Worm (Caenorhabditis elegans): Measurements from ENCODE around the gene slrp-1.

slrp-1 gene

DNA sequence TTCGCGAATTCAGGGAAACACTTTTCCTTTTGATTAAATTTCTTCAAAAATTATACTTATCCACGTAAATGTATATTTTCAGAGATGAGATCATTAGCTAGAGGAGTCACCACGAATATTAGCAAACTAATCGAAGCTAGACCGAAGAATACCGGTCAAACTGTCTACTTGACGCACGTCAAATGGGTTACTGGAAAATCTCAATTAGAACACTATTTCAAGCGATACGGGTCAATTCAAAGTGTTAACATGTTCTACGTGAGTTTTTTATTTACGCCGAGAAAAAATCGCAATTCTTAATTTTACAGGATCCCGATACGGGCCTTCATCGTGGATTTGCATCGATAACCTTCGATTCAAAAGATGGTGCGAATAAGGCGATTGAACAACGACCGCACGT is at the start of gene slrp-1:
slrp-1 (plus strand) TSS at position 83 of the 400 bp plus-strand sequence.
- TF ChIP-seq unc-62 (GFP tag; optimal IDR thresholded peaks at IDR 0.05) = no peak

DNA sequence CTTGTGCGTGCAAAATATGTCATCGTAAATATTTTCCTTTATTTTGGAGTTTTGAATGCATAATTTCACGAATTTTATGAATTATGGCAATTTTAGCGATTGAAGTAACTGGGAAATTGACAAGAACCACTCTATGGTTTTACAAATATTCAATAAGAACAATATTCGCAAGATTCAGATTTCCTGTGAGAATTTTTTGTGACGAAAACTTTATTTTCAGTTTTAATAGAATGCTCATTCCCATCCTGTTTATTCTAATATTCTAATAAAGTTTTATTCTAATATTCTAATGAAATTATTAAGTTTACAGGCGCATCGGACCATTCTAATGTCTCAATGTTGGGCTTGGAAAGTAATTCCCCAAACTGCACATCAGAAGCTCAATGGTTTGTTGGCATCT is 42.5 kb upstream of the slrp-1 start, which contains the start of gene R11G10.3:
R11G10.3 (plus strand) TSS at position 301 of the 400 bp plus-strand sequence.
- no peak for TF ChIP-seq unc-62 (GFP tag; optimal IDR thresholded peaks at IDR 0.05)

DNA sequence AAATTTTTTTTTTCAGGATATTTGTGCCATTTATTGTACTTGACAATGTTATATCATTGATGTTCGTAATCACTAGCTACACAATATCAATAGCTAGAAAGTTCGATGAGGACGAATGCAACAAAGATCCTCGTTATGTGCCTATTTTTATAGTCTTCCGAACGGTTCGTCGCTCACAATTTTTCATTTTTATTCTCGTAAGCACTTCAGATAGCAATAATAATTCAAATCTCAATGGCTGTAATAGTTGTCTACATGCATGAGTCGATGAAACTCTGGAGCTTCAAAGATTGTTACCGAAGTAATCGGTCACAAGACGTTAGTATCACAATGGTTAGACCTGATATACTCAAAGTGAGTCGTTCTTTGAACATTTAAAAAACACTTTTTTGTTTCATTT is 36.5 kb upstream of the slrp-1 start:
- TF ChIP-seq unc-62 (GFP tag; optimal IDR thresholded peaks at IDR 0.05) = no peak

DNA sequence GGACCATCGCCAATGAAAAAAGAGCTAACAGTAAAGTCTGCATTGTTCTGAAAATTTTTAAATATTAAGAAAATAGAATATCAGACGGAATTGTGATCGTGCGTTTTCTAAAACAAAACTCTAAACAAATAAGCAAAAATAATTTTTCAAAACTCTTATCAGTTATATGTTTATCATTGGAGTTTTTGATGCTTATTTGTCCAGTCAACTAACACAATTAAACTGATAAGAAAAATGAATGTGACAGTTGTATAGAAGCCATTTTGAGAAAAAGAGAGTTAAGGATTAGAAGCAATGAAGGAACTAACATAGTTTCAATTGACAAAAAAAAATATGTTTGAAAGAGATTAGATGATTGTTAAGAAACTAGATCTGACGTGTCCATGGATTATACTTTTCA is 35.0 kb upstream of the slrp-1 start, which contains the start of gene ttr-44:
ttr-44 (minus strand) TSS at position 47 of the 400 bp plus-strand sequence.
- TF ChIP-seq unc-62 (GFP tag; optimal IDR thresholded peaks at IDR 0.05) = no peak

DNA sequence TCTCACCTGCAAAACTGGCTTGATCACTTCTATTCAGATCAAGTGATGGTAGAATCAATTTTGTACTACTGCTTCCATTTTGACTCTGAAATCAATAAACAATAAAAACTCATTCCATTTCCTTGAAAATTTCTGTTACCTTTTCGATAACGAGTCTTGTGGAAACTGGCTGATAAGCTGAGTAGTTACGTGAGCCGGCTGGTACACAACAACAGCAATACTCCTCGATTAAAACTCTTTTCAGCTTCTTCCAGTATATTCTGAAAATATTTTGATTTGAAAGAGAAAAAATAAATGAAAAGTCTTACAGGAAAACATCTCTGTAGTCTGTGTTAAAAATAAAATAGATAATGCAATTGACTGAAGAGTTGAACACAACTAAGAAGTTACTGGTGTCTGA is 33.2 kb upstream of the slrp-1 start:
- no peak for TF ChIP-seq unc-62 (GFP tag; optimal IDR thresholded peaks at IDR 0.05)

DNA sequence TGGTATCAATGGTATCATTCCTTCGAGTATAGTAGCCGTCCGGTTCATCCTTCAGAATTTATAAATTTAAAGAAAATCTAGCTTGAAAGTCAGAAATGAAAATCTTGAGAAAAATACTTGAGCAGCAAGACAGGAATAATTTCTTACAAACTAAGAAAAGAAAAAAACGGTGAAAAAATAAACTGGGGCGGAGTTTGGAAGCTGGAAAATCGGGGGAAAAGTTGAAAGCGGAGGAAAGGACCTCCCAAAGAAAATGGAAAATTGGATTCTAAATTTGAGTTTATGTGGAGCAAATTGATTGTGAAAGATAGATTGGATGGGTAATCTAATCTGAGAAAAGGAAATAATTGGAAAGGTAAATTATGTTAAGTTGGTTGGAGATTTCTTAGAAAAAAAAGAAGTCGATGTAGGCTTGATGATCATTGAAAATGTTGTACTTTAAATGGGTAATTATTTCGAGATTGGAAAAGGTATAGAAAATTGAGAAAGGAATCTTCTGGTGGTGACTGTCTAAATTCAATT is 29.5 kb upstream of the slrp-1 start, which contains the start of gene frpr-5:
frpr-5 (minus strand) TSS at position 51 of the 522 bp plus-strand sequence.
- no peak for TF ChIP-seq unc-62 (GFP tag; optimal IDR thresholded peaks at IDR 0.05)

DNA sequence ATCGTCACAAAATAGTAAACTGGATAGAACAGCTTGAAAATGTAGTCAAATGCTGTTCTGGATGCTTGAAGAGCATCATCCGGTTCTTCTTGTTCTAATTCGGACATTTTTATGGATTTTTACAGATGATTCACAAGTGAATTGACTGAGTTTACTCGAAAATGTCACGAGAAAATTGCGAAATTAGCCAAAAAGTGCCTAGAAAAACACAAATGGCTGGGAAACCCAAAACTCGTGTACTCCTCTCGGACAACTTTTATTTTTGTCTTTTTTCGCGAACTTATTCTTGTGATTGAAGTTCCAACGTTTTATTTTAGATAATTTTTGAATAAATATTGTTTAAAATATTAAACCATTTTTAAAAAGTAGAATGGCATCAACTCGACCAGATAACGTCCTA is 14.1 kb upstream of the slrp-1 start, which contains the start of the genes C56A3.4 and C56A3.5:
C56A3.4 (minus strand) TSS at position 154 of the 400 bp plus-strand sequence.
C56A3.5 (plus strand) TSS at position 367 of the 400 bp plus-strand sequence.
- TF ChIP-seq unc-62 (GFP tag; optimal IDR thresholded peaks at IDR 0.05) = no peak

DNA sequence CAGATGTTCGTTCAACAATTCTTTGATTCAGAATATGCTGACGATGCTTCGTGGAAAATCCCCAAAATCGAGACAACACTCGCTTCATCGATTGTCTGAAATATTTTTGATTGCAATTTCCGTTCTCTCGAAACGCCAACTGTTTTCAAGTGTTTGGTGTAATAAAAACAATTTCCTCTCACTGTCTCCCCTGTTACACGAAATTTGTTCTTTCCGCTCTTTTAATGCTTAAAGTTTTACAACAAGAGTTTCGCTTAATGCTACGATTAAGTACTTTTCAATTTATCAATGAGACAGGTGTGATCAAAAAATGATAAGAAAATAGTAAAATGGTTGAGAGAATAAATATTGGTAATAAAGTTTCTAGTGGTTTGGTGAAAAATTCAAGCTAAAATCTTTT is 9.4 kb upstream of the slrp-1 start, which contains the start of gene C56A3.6:
C56A3.6 (minus strand) TSS at position 101 of the 400 bp plus-strand sequence.
- no peak for TF ChIP-seq unc-62 (GFP tag; optimal IDR thresholded peaks at IDR 0.05)

DNA sequence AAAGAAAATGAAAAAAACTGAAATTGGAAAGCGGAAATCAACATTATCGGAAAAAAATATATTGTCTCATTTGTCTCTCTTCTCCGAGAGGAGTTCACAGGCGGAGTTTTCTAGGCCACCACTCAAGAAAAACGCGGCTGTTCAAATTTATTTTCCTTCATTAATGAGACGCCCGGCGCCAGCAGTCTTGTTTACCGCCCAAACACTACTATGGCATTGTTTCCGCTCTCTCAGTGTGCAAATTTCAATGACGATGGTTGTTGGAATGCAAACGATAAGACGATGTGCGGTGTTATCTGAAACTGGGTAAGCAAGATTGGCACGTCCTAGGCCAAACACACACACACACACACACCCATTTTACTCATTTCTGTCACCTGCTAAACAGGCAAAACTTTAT is 8.9 kb upstream of the slrp-1 start, which contains the start of gene cav-2:
cav-2 (plus strand) TSS at position 359 of the 400 bp plus-strand sequence.
- no peak for TF ChIP-seq unc-62 (GFP tag; optimal IDR thresholded peaks at IDR 0.05)

DNA sequence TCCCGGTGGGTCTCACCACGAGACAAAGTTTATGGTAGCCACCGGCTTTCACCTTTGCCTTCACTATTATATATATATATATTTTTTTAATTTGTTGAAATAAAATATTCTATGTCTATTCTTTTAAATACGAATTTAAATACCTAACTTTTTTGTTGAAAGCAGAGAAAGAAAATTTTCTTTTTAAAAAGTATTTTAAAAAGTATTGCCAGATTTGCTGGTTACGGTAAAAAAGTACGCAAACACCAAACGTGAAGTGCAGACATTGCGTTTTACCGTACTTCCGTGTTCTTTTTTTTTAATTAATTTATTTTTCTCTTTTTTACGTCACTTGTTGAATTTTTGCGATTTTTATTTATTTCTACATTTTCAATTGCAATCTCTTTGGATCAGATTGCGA is 5.7 kb upstream of the slrp-1 start, which contains the start of gene C56A3.8:
C56A3.8 (plus strand) TSS at position 301 of the 400 bp plus-strand sequence.
- no peak for TF ChIP-seq unc-62 (GFP tag; optimal IDR thresholded peaks at IDR 0.05)

DNA sequence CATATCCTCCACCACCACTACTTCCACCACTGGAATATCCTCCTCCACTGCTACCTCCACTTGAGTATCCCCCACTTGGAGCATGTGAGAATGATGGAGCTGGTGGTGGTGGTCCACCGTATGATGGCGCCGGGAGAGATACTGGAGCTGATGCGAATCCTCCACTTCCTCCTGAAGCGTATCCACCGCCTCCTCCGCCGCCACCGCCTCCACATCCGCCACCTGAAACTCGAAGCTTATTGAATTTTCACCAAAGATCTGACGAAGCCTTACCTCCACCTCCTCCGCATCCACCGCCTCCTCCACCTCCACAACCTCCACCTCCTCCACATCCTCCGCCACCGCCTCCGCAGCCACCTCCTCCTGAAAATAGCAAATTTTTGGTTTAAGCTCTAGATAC is 2.9 kb upstream of the slrp-1 start:
- TF ChIP-seq unc-62 (GFP tag; optimal IDR thresholded peaks at IDR 0.05) = no peak

DNA sequence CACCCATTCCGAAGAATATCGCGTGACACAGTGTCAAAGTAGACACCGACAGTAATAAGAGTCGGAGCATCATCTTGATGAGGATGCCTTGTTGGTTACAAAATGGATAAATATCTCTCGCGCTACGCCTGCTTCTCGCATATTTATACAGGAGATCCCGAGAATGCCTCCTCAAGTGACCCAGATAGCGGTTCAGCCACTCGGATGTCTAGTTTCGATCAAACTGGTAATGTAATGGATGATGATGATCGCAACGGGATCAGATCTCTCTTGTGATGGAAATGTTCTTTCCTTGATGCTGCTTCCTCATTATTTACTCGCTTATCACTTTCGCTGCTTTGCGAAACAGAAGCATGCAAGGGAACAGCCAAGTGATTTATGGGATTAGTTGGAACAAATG is 1.8 kb upstream of the slrp-1 start, which contains the start of gene grl-17:
grl-17 (minus strand) TSS at position 101 of the 400 bp plus-strand sequence.
- no peak for TF ChIP-seq unc-62 (GFP tag; optimal IDR thresholded peaks at IDR 0.05)

DNA sequence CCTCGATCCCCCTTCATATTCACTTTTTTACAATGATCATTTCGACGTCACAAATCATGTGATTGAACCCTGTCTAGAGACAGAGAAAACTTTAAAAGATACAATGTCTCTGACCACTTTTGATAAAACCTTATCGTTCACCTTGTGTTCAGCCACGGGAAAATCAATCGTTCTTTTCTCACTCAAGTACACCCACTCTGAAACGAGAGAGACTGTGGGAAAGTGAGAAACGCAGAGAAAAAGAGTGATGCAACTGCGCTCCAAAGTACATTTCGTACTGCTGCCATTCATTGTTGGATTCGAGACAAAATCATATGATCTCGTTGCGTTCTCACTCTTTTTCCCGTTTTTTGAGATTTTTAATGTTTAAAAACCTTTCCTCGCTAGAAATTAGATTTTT is 466 bp upstream of the slrp-1 start:
- no peak for TF ChIP-seq unc-62 (GFP tag; optimal IDR thresholded peaks at IDR 0.05)

DNA sequence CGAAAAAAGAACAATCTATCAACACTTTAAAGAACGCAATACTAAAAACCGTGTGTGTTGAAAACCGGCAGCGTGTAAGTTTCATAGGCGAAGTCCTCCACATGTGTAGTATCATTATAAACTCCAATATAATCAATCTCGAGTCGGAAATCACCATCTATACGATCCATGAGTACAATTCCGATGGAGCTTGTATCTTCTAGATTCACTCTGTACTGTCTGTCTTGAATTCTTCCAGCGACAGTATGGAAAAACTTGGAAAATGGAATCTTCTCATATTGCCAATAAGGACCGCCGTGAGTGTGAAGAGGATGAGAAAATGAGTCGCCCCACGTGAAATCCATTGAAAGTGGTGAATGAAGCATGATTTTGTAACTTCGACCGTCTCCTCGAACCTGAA is 1.3 kb downstream of the slrp-1 start:
- TF ChIP-seq unc-62 (GFP tag; optimal IDR thresholded peaks at IDR 0.05) = no peak

DNA sequence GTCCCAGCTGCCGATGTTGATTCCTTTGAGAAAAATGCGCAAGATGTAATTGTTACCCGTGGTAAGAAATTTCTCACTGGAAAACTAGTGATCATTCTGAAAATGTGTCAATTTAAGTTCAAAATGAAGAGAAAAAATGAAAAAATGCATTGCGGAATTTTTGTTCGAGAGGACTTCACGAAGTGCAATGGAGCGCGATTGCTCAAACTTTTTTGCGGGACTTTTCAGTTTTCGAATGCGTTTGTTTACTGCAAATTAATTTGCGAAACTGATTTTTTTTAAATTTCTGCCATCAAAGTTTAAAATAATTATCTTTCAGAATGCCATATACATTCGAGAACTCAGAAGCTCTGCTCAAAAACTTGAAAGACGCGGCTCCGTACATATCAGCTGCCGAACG is 2.9 kb downstream of the slrp-1 start, which contains the start of the genes nuaf-1 and bir-2:
nuaf-1 (minus strand) TSS at position 98 of the 400 bp plus-strand sequence.
bir-2 (plus strand) TSS at position 318 of the 400 bp plus-strand sequence.
- no peak for TF ChIP-seq unc-62 (GFP tag; optimal IDR thresholded peaks at IDR 0.05)

DNA sequence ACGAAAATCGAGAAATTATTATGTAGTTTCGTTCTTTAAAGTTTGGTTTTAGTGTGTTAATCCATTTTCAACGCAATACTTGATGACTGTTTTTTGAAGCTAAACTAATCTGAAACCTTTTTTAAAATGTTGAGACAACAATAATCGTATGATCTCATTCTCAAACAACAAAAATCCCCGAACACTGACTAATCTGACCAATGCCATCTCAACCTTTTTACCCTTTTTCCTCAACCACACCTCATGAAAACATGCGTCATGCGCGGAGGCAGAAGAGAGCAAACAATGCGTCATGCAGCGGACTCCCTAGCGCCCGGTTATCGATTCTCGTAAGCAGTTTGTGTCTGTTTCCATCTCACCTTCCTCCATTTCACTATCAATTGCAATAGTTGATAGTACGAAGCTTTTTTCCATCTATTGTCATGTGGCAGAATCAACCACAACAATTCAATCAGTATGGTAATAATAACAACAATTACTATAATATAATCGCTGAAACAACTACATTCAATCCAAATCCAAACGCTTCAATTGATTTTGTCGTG is 6.1 kb downstream of the slrp-1 start, which contains the start of gene C50B8.4:
C50B8.4 (plus strand) TSS at position 299 of the 545 bp plus-strand sequence.
- no peak for TF ChIP-seq unc-62 (GFP tag; optimal IDR thresholded peaks at IDR 0.05)

DNA sequence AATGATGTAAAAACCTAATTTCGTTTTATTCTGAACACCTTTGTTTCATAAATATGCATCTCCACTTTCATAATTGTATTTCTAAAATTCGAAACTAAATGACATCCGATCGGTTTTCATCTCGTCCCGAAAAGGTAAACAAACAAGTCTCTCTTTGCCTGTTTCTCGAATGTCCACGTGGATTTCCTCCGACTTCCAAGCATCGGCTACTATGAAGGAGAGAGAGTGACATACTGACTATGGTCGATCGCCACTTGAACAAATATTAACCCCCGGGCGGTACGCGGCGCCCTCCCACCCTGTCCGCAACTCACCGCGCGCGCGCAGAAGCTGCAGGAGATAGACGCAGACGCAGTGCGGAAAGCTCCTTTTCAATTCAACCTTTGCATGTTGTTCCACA is 10.2 kb downstream of the slrp-1 start:
- TF ChIP-seq unc-62 (GFP tag; optimal IDR thresholded peaks at IDR 0.05) = no peak
